Fruit fly (Drosophila melanogaster): ENCODE measurements around the gene rept.

dm6 chr3L:19261720-19262119, 6.6 kb downstream of the rept start:
- TF ChIP-seq Gug (GFP tag; IDR thresholded peaks at IDR 0.05): no peak
- no peak for TF ChIP-seq Myb (GFP tag; optimal IDR thresholded peaks at IDR 0.05)
- TF ChIP-seq CG15011 (GFP tag; optimal IDR thresholded peaks at IDR 0.05): no peak

Data from whole organism, embryonic.